Fruit fly (Drosophila melanogaster) whole organism, embryonic: ENCODE results near the gene Sfp93F.

Experiments
- BEAF-32 ChIP-seq: fragments of 200-800 bp; sonication (Bioruptor generic); optimal IDR thresholded peaks from 3 replicates; lab custom pipeline; 2017; ENCODE audit warnings: missing biosample characterization, missing genetic modification characterization, mild to moderate bottlenecking, moderate library complexity, missing genetic modification reagents
- Bgb ChIP-seq: fragments of 200-800 bp; sonication (Bioruptor generic); IDR thresholded peaks from 2 replicates; pipeline ENCODE4 v1.3.6; 2022; ENCODE audit warnings: missing biosample characterization, missing genetic modification characterization; ENCODE audit not compliant: partially characterized antibody
- Blimp-1 ChIP-seq: fragments of 200-800 bp; sonication (Bioruptor generic); optimal IDR thresholded peaks from 3 replicates; lab custom pipeline; 2018; ENCODE audit warnings: missing biosample characterization, missing genetic modification characterization, mild to moderate bottlenecking, moderate library complexity, missing genetic modification reagents
- CG11696 ChIP-seq: fragments of 200-800 bp; sonication (Bioruptor generic); IDR thresholded peaks from 2 replicates; pipeline ENCODE4 v1.3.6; 2022; ENCODE audit warnings: missing biosample characterization, missing genetic modification characterization
- CG15696 ChIP-seq: fragments of 200-800 bp; sonication (Bioruptor generic); optimal IDR thresholded peaks from 2 replicates; lab custom pipeline; 2019; ENCODE audit warnings: missing biosample characterization, mild to moderate bottlenecking, missing genetic modification characterization, moderate library complexity
- CG1647 ChIP-seq: fragments of 200-800 bp; sonication (Bioruptor generic); optimal IDR thresholded peaks from 3 replicates; lab custom pipeline; 2016; ENCODE audit warnings: missing biosample characterization, missing genetic modification characterization
- CG18476 ChIP-seq: fragments of 200-800 bp; sonication (Bioruptor generic); optimal IDR thresholded peaks from 2 replicates; lab custom pipeline; 2016; ENCODE audit warnings: missing biosample characterization, mild to moderate bottlenecking, missing genetic modification characterization
- CG31441 ChIP-seq: fragments of 200-800 bp; sonication (Bioruptor generic); IDR thresholded peaks from 2 replicates; pipeline ENCODE4 v1.3.6; 2022; ENCODE audit warnings: missing biosample characterization, missing genetic modification characterization
- CG32772 ChIP-seq: fragments of 200-800 bp; sonication (Bioruptor generic); IDR thresholded peaks from 2 replicates; pipeline ENCODE4 v1.3.6; 2022; ENCODE audit warnings: missing biosample characterization, missing genetic modification characterization
- CG34422 ChIP-seq: fragments of 200-800 bp; sonication (Bioruptor generic); IDR thresholded peaks from 3 replicates; pipeline ENCODE4 v1.3.6; 2022; ENCODE audit warnings: missing biosample characterization, missing genetic modification characterization
- CG42726 ChIP-seq: fragments of 200-800 bp; sonication (Bioruptor generic); IDR thresholded peaks from 2 replicates; pipeline ENCODE4 v1.3.6; 2022; ENCODE audit warnings: missing biosample characterization, missing genetic modification characterization; ENCODE audit not compliant: partially characterized antibody
- CG5953 ChIP-seq: fragments of 200-800 bp; sonication (Bioruptor generic); IDR thresholded peaks from 2 replicates; pipeline ENCODE4 v1.3.6; 2022; ENCODE audit warnings: missing biosample characterization, missing genetic modification characterization
- CG6683 ChIP-seq: fragments of 200-800 bp; sonication (Bioruptor generic); optimal IDR thresholded peaks from 2 replicates; lab custom pipeline; 2017; ENCODE audit warnings: missing biosample characterization, mild to moderate bottlenecking, missing genetic modification characterization, missing genetic modification reagents
- CG6689 ChIP-seq: fragments of 200-800 bp; sonication (Bioruptor generic); IDR thresholded peaks from 2 replicates; pipeline ENCODE4 v1.3.6; 2022; ENCODE audit warnings: missing biosample characterization, missing genetic modification characterization
- CG8924 ChIP-seq: fragments of 200-800 bp; optimal IDR thresholded peaks from 3 replicates; lab custom pipeline; 2019; ENCODE audit warnings: missing biosample characterization, mild to moderate bottlenecking, missing genetic modification characterization, moderate library complexity
- CTCF ChIP-seq: fragments of 200-800 bp; sonication (Bioruptor generic); optimal IDR thresholded peaks from 2 replicates; lab custom pipeline; 2017; ENCODE audit warnings: missing biosample characterization, mild to moderate bottlenecking, missing genetic modification characterization, moderate library complexity
- E2f2 ChIP-seq: fragments of 200-800 bp; sonication (Bioruptor generic); IDR thresholded peaks from 2 replicates; pipeline ENCODE4 v1.3.6; 2022; ENCODE audit warnings: missing biosample characterization, missing genetic modification characterization
- Ets65A ChIP-seq: fragments of 200-800 bp; sonication (Bioruptor generic); peaks from one replicate; lab custom pipeline; 2016; ENCODE audit warnings: missing biosample characterization, missing genetic modification characterization
- Fer2 ChIP-seq: fragments of 200-800 bp; sonication (Bioruptor generic); optimal IDR thresholded peaks from 2 replicates; lab custom pipeline; 2018; ENCODE audit warnings: missing biosample characterization, mild to moderate bottlenecking, missing genetic modification characterization, moderate library complexity
- HLH54F ChIP-seq: fragments of 200-800 bp; sonication (Bioruptor generic); optimal IDR thresholded peaks from 3 replicates; lab custom pipeline; 2016; ENCODE audit warnings: missing biosample characterization, missing genetic modification characterization
- Lpt ChIP-seq: fragments of >200 bp; optimal IDR thresholded peaks from 2 replicates; lab custom pipeline; 2018; ENCODE audit warnings: missing biosample characterization, missing genetic modification characterization
- Mad ChIP-seq: fragments of 200-800 bp; sonication (Bioruptor generic); optimal IDR thresholded peaks from 2 replicates; lab custom pipeline; 2016; ENCODE audit warnings: missing biosample characterization, missing genetic modification characterization
- Max ChIP-seq: fragments of 200-800 bp; sonication (Bioruptor generic); optimal IDR thresholded peaks from 2 replicates; lab custom pipeline; 2016; ENCODE audit warnings: missing biosample characterization, mild to moderate bottlenecking, missing genetic modification characterization
- Meics ChIP-seq: fragments of 200-800 bp; sonication (Bioruptor generic); optimal IDR thresholded peaks from 2 replicates; lab custom pipeline; 2017; ENCODE audit warnings: missing biosample characterization, mild to moderate bottlenecking, missing genetic modification characterization
- Ptx1 ChIP-seq: fragments of 200-800 bp; sonication (Bioruptor generic); IDR thresholded peaks from 2 replicates; pipeline ENCODE4 v1.3.6; 2022; ENCODE audit warnings: missing biosample characterization, missing genetic modification characterization
- Side ChIP-seq: fragments of 200-800 bp; sonication (Bioruptor generic); optimal IDR thresholded peaks from 2 replicates; lab custom pipeline; 2016; ENCODE audit warnings: missing biosample characterization, missing genetic modification characterization
- Ssrp ChIP-seq: fragments of 200-800 bp; sonication (Bioruptor generic); optimal IDR thresholded peaks from 2 replicates; lab custom pipeline; 2018; ENCODE audit warnings: missing biosample characterization, mild to moderate bottlenecking, missing genetic modification characterization, moderate library complexity
- ab ChIP-seq: fragments of 200-800 bp; sonication (Bioruptor generic); optimal IDR thresholded peaks from 2 replicates; lab custom pipeline; 2016; ENCODE audit warnings: missing biosample characterization, missing genetic modification characterization
- aop ChIP-seq: fragments of 200-800 bp; sonication (Bioruptor generic); IDR thresholded peaks from 2 replicates; pipeline ENCODE4 v1.3.6; 2022; ENCODE audit warnings: missing biosample characterization, missing genetic modification characterization
- ato ChIP-seq: fragments of 200-800 bp; sonication (Bioruptor generic); IDR thresholded peaks from 2 replicates; pipeline ENCODE4 v1.3.6; 2022; ENCODE audit warnings: missing biosample characterization, missing genetic modification characterization; ENCODE audit not compliant: partially characterized antibody
- br ChIP-seq: fragments of >200 bp; optimal IDR thresholded peaks from 2 replicates; lab custom pipeline; 2017
- cato ChIP-seq: fragments of 200-800 bp; sonication (Bioruptor generic); optimal IDR thresholded peaks from 2 replicates; lab custom pipeline; 2016; ENCODE audit warnings: missing biosample characterization, missing genetic modification characterization, borderline replicate concordance
- cg ChIP-seq: fragments of 200-800 bp; sonication (Bioruptor generic); optimal IDR thresholded peaks from 3 replicates; lab custom pipeline; 2019; ENCODE audit warnings: missing biosample characterization, mild to moderate bottlenecking, missing genetic modification characterization, moderate library complexity
- crc ChIP-seq: fragments of 200-800 bp; sonication (Bioruptor generic); optimal IDR thresholded peaks from 2 replicates; lab custom pipeline; 2016; ENCODE audit warnings: missing biosample characterization, missing genetic modification characterization
- crol ChIP-seq: fragments of 200-800 bp; sonication (Bioruptor generic); IDR thresholded peaks from 2 replicates; pipeline ENCODE4 v1.3.6; 2022; ENCODE audit warnings: missing biosample characterization, missing genetic modification characterization
- ems ChIP-seq: fragments of 200-800 bp; sonication (Bioruptor generic); optimal IDR thresholded peaks from 3 replicates; lab custom pipeline; 2016; ENCODE audit warnings: missing biosample characterization, missing genetic modification characterization
- ftz-f1 ChIP-seq: fragments of 200-800 bp; sonication (Bioruptor generic); optimal IDR thresholded peaks from 2 replicates; lab custom pipeline; 2016; ENCODE audit warnings: missing biosample characterization, missing genetic modification characterization
- gsb ChIP-seq: fragments of 200-800 bp; sonication (Bioruptor generic); IDR thresholded peaks from 2 replicates; pipeline ENCODE4 v1.3.6; 2022; ENCODE audit warnings: missing biosample characterization, missing genetic modification characterization
- h ChIP-seq: fragments of >200 bp; optimal IDR thresholded peaks from 2 replicates; lab custom pipeline; 2017
- her ChIP-seq: fragments of 200-800 bp; sonication (Bioruptor generic); optimal IDR thresholded peaks from 2 replicates; lab custom pipeline; 2016; ENCODE audit warnings: missing biosample characterization, missing genetic modification characterization
- hth ChIP-seq: fragments of >200 bp; optimal IDR thresholded peaks from 2 replicates; lab custom pipeline; 2017; ENCODE audit warnings: inconsistent platforms
- ind ChIP-seq: fragments of 200-800 bp; sonication (Bioruptor generic); optimal IDR thresholded peaks from 3 replicates; lab custom pipeline; 2016; ENCODE audit warnings: missing biosample characterization, missing genetic modification characterization
- inv ChIP-seq: fragments of 200-800 bp; sonication (Bioruptor generic); IDR thresholded peaks from 2 replicates; pipeline ENCODE4 v1.3.6; 2022; ENCODE audit warnings: missing biosample characterization, missing genetic modification characterization; ENCODE audit not compliant: partially characterized antibody
- jing ChIP-seq: fragments of 200-800 bp; sonication (Bioruptor generic); optimal IDR thresholded peaks from 2 replicates; lab custom pipeline; 2018; ENCODE audit warnings: missing biosample characterization, mild to moderate bottlenecking, missing genetic modification characterization
- mam ChIP-seq: fragments of 200-800 bp; sonication (Bioruptor generic); optimal IDR thresholded peaks from 3 replicates; lab custom pipeline; 2016; ENCODE audit warnings: missing biosample characterization, missing genetic modification characterization
- pan ChIP-seq, 4 experiments: fragments of >200 bp in 3 of 4; fragments of 200-800 bp in 1 of 4; sonication (Bioruptor generic) in 1 of 4; optimal IDR thresholded peaks in 3 of 4; IDR thresholded peaks in 1 of 4; 2 replicates each; pipeline versions ENCODE4 v1.3.6 to Lab custom; 2017 to 2022; ENCODE audit warnings: missing biosample characterization in 2 of 4, missing genetic modification characterization in 2 of 4, mixed read lengths in 1 of 4
- pzg ChIP-seq: fragments of 200-800 bp; sonication (Bioruptor generic); optimal IDR thresholded peaks from 3 replicates; lab custom pipeline; 2018; ENCODE audit warnings: missing biosample characterization, mild to moderate bottlenecking, missing genetic modification characterization, moderate library complexity
- ro ChIP-seq: fragments of 200-800 bp; sonication (Bioruptor generic); IDR thresholded peaks from 2 replicates; pipeline ENCODE4 v1.3.6; 2022; ENCODE audit warnings: missing biosample characterization, missing genetic modification characterization
- seq ChIP-seq: fragments of 200-800 bp; sonication (Bioruptor generic); IDR thresholded peaks from 2 replicates; pipeline ENCODE4 v1.3.6; 2022; ENCODE audit warnings: missing biosample characterization, missing genetic modification characterization
- sima ChIP-seq: fragments of 200-800 bp; sonication (Bioruptor generic); optimal IDR thresholded peaks from 2 replicates; lab custom pipeline; 2016; ENCODE audit warnings: missing biosample characterization, missing genetic modification characterization
- sna ChIP-seq: fragments of 200-800 bp; sonication (Bioruptor generic); IDR thresholded peaks from 2 replicates; pipeline ENCODE4 v1.3.6; 2022; ENCODE audit warnings: missing biosample characterization, missing genetic modification characterization; ENCODE audit not compliant: partially characterized antibody
- stwl ChIP-seq: fragments of 200-800 bp; sonication (Bioruptor generic); optimal IDR thresholded peaks from 3 replicates; lab custom pipeline; 2018; ENCODE audit warnings: missing biosample characterization, mild to moderate bottlenecking, missing genetic modification characterization, moderate library complexity

Sfp93F gene

DNA sequence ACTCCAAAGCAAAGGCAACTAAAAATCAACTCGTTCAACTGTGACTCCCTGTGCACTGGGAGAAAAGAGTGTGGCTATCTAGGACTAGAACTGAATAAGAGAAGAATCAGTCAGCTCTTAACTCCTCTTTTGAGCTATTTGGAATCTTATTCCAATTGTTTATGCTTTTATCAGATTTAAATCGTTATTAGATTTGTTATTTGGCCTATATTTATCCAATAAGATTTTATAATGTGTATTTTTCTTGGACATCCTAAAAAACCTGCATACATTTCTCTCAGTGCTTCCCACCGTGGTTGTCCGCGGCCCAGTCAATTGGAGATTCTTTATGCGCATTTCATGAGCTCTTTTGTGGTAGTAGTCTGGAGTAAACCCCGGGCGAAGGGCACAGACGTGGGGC lies 45.4 kb upstream of the Sfp93F start:
- TF ChIP-seq h = no peak
- peak; percentile 32 for TF ChIP-seq Side (GFP tag; lab: Kevin White, UChicago)
- peak; percentile 40 for TF ChIP-seq ab
- peak; percentile 54 for TF ChIP-seq HLH54F (GFP tag; lab: Kevin White, UChicago)
- TF ChIP-seq sna (GFP tag; lab: Robert Waterston, UW) = no peak
- TF ChIP-seq CG34422 (GFP tag; lab: Robert Waterston, UW) = peak; percentile 71; the same call in 1 of the 3 replicates
- peak; percentile 76 for TF ChIP-seq mam
- TF ChIP-seq pan (optimal IDR thresholded peaks at IDR 0.05; lab: Kevin White, UChicago) = no peak
- peak in 1 of 2 experiments; percentile 65 for TF ChIP-seq pan (GFP tag; optimal IDR thresholded peaks at IDR 0.05 in 1 of 2, IDR thresholded peaks at IDR 0.05 in 1 of 2)
- no peak for TF ChIP-seq stwl (tag; lab: Kevin White, UChicago)
- no peak for TF ChIP-seq BEAF-32 (GFP tag; lab: Kevin White, UChicago)
- no peak for TF ChIP-seq ro (GFP tag; lab: Robert Waterston, UW)
- TF ChIP-seq pzg (GFP tag; lab: Kevin White, UChicago) = no peak
- peak; percentile 73 for TF ChIP-seq Blimp-1 (GFP tag; lab: Kevin White, UChicago)
- peak; percentile 10 for TF ChIP-seq CG6683 (GFP tag; lab: Kevin White, UChicago)
- no peak for TF ChIP-seq inv (GFP tag; lab: Robert Waterston, UW)
- peak; percentile 3 for TF ChIP-seq her
- peak; percentile 98 for TF ChIP-seq Ets65A (GFP tag; lab: Kevin White, UChicago)
- TF ChIP-seq sima (GFP tag; lab: Kevin White, UChicago) = no peak
- no peak for TF ChIP-seq CG42726 (GFP tag; lab: Robert Waterston, UW)
- TF ChIP-seq Ssrp (tag; lab: Kevin White, UChicago) = peak; percentile 59
- no peak for TF ChIP-seq jing
- TF ChIP-seq cato = no peak
- peak; percentile 18 for TF ChIP-seq Fer2 (tag; lab: Kevin White, UChicago)
- TF ChIP-seq CG18476 (GFP tag; lab: Kevin White, UChicago) = peak; percentile 51
- peak; percentile 74 for TF ChIP-seq seq (GFP tag; lab: Robert Waterston, UW)
- peak; percentile 51 for TF ChIP-seq Mad (GFP tag; lab: Kevin White, UChicago)
- TF ChIP-seq E2f2 = peak; percentile 43; the same call in 1 of the 2 replicates
- TF ChIP-seq CG31441 (GFP tag; lab: Robert Waterston, UW) = no peak; the same call in 1 of the 2 replicates
- peak; percentile 23 for TF ChIP-seq CG1647 (GFP tag; lab: Kevin White, UChicago)
- TF ChIP-seq CG8924 (tag; lab: Kevin White, UChicago) = peak; percentile 71
- peak; percentile 47 for TF ChIP-seq ems
- no peak for TF ChIP-seq Bgb (GFP tag; lab: Robert Waterston, UW)
- TF ChIP-seq CG5953 = no peak
- peak; percentile 69 for TF ChIP-seq CG32772
- peak; percentile 72 for TF ChIP-seq Meics (GFP tag; lab: Kevin White, UChicago)
- TF ChIP-seq Ptx1 (GFP tag; lab: Robert Waterston, UW) = peak; percentile 83
- no peak for TF ChIP-seq ato (GFP tag; lab: Robert Waterston, UW)
- TF ChIP-seq CG6689 (GFP tag; lab: Robert Waterston, UW) = peak; percentile 66
- TF ChIP-seq CG11696 (GFP tag; lab: Robert Waterston, UW) = 0 out of 2 replicates have a peak, but pooled peaks have one; percentile 26
- TF ChIP-seq aop (GFP tag; lab: Robert Waterston, UW) = no peak
- TF ChIP-seq ind (GFP tag; lab: Kevin White, UChicago) = peak; percentile 72
- peak; percentile 61 for TF ChIP-seq gsb (GFP tag; lab: Robert Waterston, UW)
- TF ChIP-seq crol (GFP tag; lab: Robert Waterston, UW) = no peak
- TF ChIP-seq cg (GFP tag; lab: Kevin White, UChicago) = no peak
- no peak for TF ChIP-seq ftz-f1 (GFP tag; lab: Kevin White, UChicago)
- no peak for TF ChIP-seq br
- TF ChIP-seq Lpt (GFP tag; lab: Kevin White, UChicago) = no peak
- TF ChIP-seq CTCF (GFP tag; lab: Kevin White, UChicago) = no peak
- no peak for TF ChIP-seq hth (lab: Kevin White, UChicago)
- peak; percentile 47 for TF ChIP-seq CG15696 (tag; lab: Kevin White, UChicago)
- peak; percentile 43 for TF ChIP-seq Max (GFP tag; lab: Kevin White, UChicago)
- TF ChIP-seq crc (GFP tag; lab: Kevin White, UChicago) = peak; percentile 15
